Worm (Caenorhabditis elegans) whole organism, L4 larva: ENCODE data around the gene Y49E10.21.

Experiments
- ceh-28 ChIP-seq: fragments of 150-350 bp; optimal IDR thresholded peaks from 2 replicates; lab custom pipeline; 2014; ENCODE audit warnings: missing biosample characterization, missing genetic modification reagents, missing genetic modification characterization
- cey-2 ChIP-seq: sonication (generic microtip); optimal IDR thresholded peaks from 3 replicates; lab custom pipeline; 2017; ENCODE audit warnings: missing genetic modification characterization, mild to moderate bottlenecking, missing compliant biosample characterization, antibody characterized with exemption, borderline replicate concordance; ENCODE audit not compliant: insufficient read depth
- hif-1 ChIP-seq, 2 experiments: sonication (generic microtip); optimal IDR thresholded peaks; 2 replicates each; lab custom pipeline; 2016 to 2017; ENCODE audit warnings: missing compliant biosample characterization in 2 of 2, missing genetic modification characterization in 2 of 2, missing genetic modification reagents in 2 of 2, missing genotype in 2 of 2, mild to moderate bottlenecking in 1 of 2
- jun-1 ChIP-seq: fragments of 150-350 bp; optimal IDR thresholded peaks from 2 replicates; lab custom pipeline; 2014; ENCODE audit warnings: missing biosample characterization, missing genetic modification reagents, missing genetic modification characterization
- lin-1 ChIP-seq: fragments of 200-800 bp; sonication (Bioruptor generic); IDR thresholded peaks from 2 replicates; pipeline ENCODE4 v1.3.6; 2022; ENCODE audit warnings: missing genetic modification reagents, missing genetic modification characterization, missing compliant biosample characterization
- lin-39 ChIP-seq: fragments of 150-350 bp; optimal IDR thresholded peaks from 2 replicates; lab custom pipeline; 2014; ENCODE audit warnings: missing biosample characterization, missing genetic modification reagents, missing genetic modification characterization
- nhr-77 ChIP-seq: fragments of 150-350 bp; optimal IDR thresholded peaks from 2 replicates; lab custom pipeline; 2014; ENCODE audit warnings: missing biosample characterization, missing genetic modification characterization
- pha-4 ChIP-seq, 2 experiments: fragments of 150-350 bp in 1 of 2; fragments of 200-800 bp in 1 of 2; sonication (Bioruptor generic) in 1 of 2; IDR thresholded peaks in 1 of 2; optimal IDR thresholded peaks in 1 of 2; 2 replicates each; pipeline versions ENCODE4 v1.3.6 to Lab custom; 2014 to 2022; ENCODE audit warnings: missing genetic modification characterization in 2 of 2, missing genetic modification reagents in 2 of 2, missing biosample characterization in 1 of 2, missing compliant biosample characterization in 1 of 2

- no peak for TF ChIP-seq lin-1 (GFP tag; lab: Robert Waterston, UW)
- TF ChIP-seq lin-39 (tag; lab: Kevin White, UChicago) = no peak
- TF ChIP-seq pha-4 (GFP tag; IDR thresholded peaks at IDR 0.05; lab: Robert Waterston, UW) = no peak
- TF ChIP-seq pha-4 (tag; optimal IDR thresholded peaks at IDR 0.05; lab: Kevin White, UChicago) = no peak
- TF ChIP-seq cey-2 (tag; lab: Kevin White, UChicago) = no peak
- no peak for TF ChIP-seq nhr-77
- no peak for TF ChIP-seq jun-1
- no peak for TF ChIP-seq ceh-28 (tag; lab: Kevin White, UChicago)
- no peak for TF ChIP-seq hif-1 (tag; optimal IDR thresholded peaks at IDR 0.05; lab: Kevin White, UChicago)
Measured at ce11 chrIII:12424663-12425062, 32.7 kb upstream of the Y49E10.21 start.
